Fruit fly (Drosophila melanogaster) whole organism, pupa: ENCODE measurements around the gene CG4009.

ENCODE experiments used
- CG10348 ChIP-seq: fragments of 200-800 bp; sonication (Bioruptor generic); IDR thresholded peaks from 2 replicates; pipeline ENCODE4 v1.3.6; 2022; ENCODE audit warnings: missing biosample characterization, missing genetic modification characterization
- CG12605 ChIP-seq: fragments of 200-800 bp; sonication (Bioruptor generic); IDR thresholded peaks from 2 replicates; pipeline ENCODE4 v1.3.6; 2022; ENCODE audit warnings: missing biosample characterization, missing genetic modification characterization
- CG13204 ChIP-seq: fragments of 200-800 bp; sonication (Bioruptor generic); optimal IDR thresholded peaks from 2 replicates; lab custom pipeline; 2018; ENCODE audit warnings: missing biosample characterization, mild to moderate bottlenecking, missing genetic modification characterization, moderate library complexity
- CG14655 ChIP-seq: fragments of 200-800 bp; sonication (Bioruptor generic); optimal IDR thresholded peaks from 3 replicates; lab custom pipeline; 2017; ENCODE audit warnings: mild to moderate bottlenecking, missing biosample characterization, missing genetic modification reagents, missing genetic modification characterization
- CG15710 ChIP-seq: fragments of 200-800 bp; sonication (Bioruptor generic); optimal IDR thresholded peaks from 2 replicates; lab custom pipeline; 2018; ENCODE audit warnings: missing biosample characterization, mild to moderate bottlenecking, missing genetic modification characterization, moderate library complexity
- CG17806 ChIP-seq: fragments of 200-800 bp; sonication (Bioruptor generic); optimal IDR thresholded peaks from 2 replicates; lab custom pipeline; 2018; ENCODE audit warnings: missing biosample characterization, mild to moderate bottlenecking, missing genetic modification characterization, moderate library complexity
- CG32121 ChIP-seq: fragments of 200-800 bp; sonication (Bioruptor generic); IDR thresholded peaks from 2 replicates; pipeline ENCODE4 v1.3.6; 2022; ENCODE audit warnings: missing biosample characterization, missing genetic modification characterization
- CG34367 ChIP-seq: fragments of 200-800 bp; sonication (Bioruptor generic); optimal IDR thresholded peaks from 2 replicates; lab custom pipeline; 2018; ENCODE audit warnings: missing biosample characterization, mild to moderate bottlenecking, missing genetic modification characterization
- CG4496 ChIP-seq: fragments of 200-800 bp; sonication (Bioruptor generic); IDR thresholded peaks from 3 replicates; pipeline ENCODE4 v1.3.6; 2022; ENCODE audit warnings: missing biosample characterization, missing genetic modification characterization
- CG8159 ChIP-seq: fragments of 200-800 bp; sonication (Bioruptor generic); optimal IDR thresholded peaks from 3 replicates; lab custom pipeline; 2018; ENCODE audit warnings: missing biosample characterization, mild to moderate bottlenecking, missing genetic modification characterization, moderate library complexity
- CG8301 ChIP-seq: fragments of 200-800 bp; sonication (Bioruptor generic); optimal IDR thresholded peaks from 2 replicates; lab custom pipeline; 2018; ENCODE audit warnings: missing biosample characterization, mild to moderate bottlenecking, missing genetic modification characterization
- CG9948 ChIP-seq: fragments of 200-800 bp; sonication (Bioruptor generic); optimal IDR thresholded peaks from 2 replicates; lab custom pipeline; 2018; ENCODE audit warnings: missing biosample characterization, mild to moderate bottlenecking, missing genetic modification characterization, moderate library complexity
- D1 ChIP-seq: fragments of 200-800 bp; sonication (Bioruptor generic); optimal IDR thresholded peaks from 2 replicates; lab custom pipeline; 2018; ENCODE audit warnings: missing biosample characterization, mild to moderate bottlenecking, missing genetic modification characterization, moderate library complexity
- EcR ChIP-seq: fragments of 200-800 bp; sonication (Bioruptor generic); optimal IDR thresholded peaks from 3 replicates; lab custom pipeline; 2019; ENCODE audit warnings: missing biosample characterization, missing genetic modification characterization, mild to moderate bottlenecking, moderate library complexity, missing genetic modification reagents
- Ets98B ChIP-seq: fragments of 200-800 bp; sonication (Bioruptor generic); IDR thresholded peaks from 2 replicates; pipeline ENCODE4 v1.3.6; 2022; ENCODE audit warnings: missing biosample characterization, missing genetic modification characterization
- Pif1A ChIP-seq: fragments of 200-800 bp; sonication (Bioruptor generic); optimal IDR thresholded peaks from 3 replicates; lab custom pipeline; 2016; ENCODE audit warnings: missing biosample characterization, missing genetic modification characterization
- Pif1B ChIP-seq: fragments of 200-800 bp; sonication (Bioruptor generic); optimal IDR thresholded peaks from 3 replicates; lab custom pipeline; 2016; ENCODE audit warnings: missing biosample characterization, missing genetic modification characterization
- Snoo ChIP-seq: fragments of 200-800 bp; sonication (Bioruptor generic); optimal IDR thresholded peaks from 3 replicates; lab custom pipeline; 2017; ENCODE audit warnings: missing biosample characterization, mild to moderate bottlenecking, missing genetic modification characterization, inconsistent platforms
- fd96Ca ChIP-seq: fragments of 200-800 bp; sonication (Bioruptor generic); IDR thresholded peaks from 3 replicates; pipeline ENCODE4 v1.3.6; 2022; ENCODE audit warnings: missing biosample characterization, missing genetic modification characterization
- gl ChIP-seq: fragments of 200-800 bp; sonication (Bioruptor generic); optimal IDR thresholded peaks from 2 replicates; lab custom pipeline; 2018; ENCODE audit warnings: missing biosample characterization, mild to moderate bottlenecking, missing genetic modification characterization
- rn ChIP-seq: fragments of 200-800 bp; sonication (Bioruptor generic); IDR thresholded peaks from 2 replicates; pipeline ENCODE4 v1.3.6; 2022; ENCODE audit warnings: missing biosample characterization, missing genetic modification characterization

Gene CG4009

DNA sequence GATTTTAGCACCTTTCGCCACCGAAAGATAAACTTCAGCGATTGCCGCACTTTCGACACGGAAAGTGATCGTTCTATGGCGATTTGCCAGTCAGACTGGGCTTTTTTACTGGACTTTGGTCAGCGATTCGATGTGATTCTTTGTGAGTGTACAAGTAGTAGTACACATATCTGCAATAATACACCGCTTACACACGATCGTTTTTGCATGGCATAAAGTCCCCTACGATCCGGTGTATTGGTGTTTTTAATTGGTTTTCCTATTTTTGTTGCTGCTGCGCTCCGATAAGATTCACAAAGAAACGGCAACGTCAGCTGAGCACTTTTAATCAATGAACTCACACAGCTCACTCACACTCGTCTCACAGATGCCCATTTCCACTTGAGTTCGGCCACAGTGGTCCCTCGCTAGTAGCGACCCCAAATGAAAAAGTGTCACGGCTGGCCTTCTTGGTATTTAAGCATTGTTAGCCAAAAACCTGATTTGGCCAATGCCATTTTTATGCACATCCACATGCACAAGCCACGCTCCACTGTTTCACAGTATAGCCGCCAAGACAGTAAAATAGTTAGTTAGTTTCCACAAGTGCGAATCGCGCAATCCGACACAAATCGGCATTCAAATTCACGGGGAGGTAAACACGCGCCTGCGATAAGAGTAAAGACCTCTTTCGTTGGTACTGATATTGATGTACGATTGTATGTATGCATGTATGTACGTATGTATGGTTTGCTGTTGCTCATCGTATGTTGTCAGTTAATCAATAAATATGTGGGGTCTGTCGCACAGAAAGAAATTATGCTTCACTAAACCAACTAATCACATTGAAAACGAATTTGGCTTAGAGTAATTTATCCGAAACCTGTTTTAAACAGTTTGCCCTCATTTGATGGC, 49.4 kb downstream of the CG4009 start:
- TF ChIP-seq CG34367 (peak; percentile 77), rn (GFP tag; lab: Robert Waterston, UW) (peak; percentile 89), gl (tag; lab: Kevin White, UChicago) (peak; percentile 36), CG9948 (tag; lab: Kevin White, UChicago) (peak; percentile 82), EcR (GFP tag; lab: Kevin White, UChicago) (peak; percentile 81), Pif1B (GFP tag; lab: Kevin White, UChicago) (peak; percentile 88), CG4496 (GFP tag; lab: Robert Waterston, UW) (peak; percentile 98), CG17806 (tag; lab: Kevin White, UChicago) (peak; percentile 79), CG8301 (tag; lab: Kevin White, UChicago) (peak; percentile 84), CG12605 (GFP tag; lab: Robert Waterston, UW) (peak; percentile 93), CG14655 (peak; percentile 87), Snoo (tag; lab: Kevin White, UChicago) (peak; percentile 90), CG15710 (peak; percentile 89), CG8159 (tag; lab: Kevin White, UChicago) (peak; percentile 82), CG13204 (GFP tag; lab: Kevin White, UChicago) (peak; percentile 58), CG10348 (GFP tag; lab: Robert Waterston, UW) (peak; percentile 97), D1 (no peak), CG32121 (GFP tag; lab: Robert Waterston, UW) (peak; percentile 96), fd96Ca (GFP tag; lab: Robert Waterston, UW) (peak; percentile 98), Pif1A (peak; percentile 90), Ets98B (GFP tag; lab: Robert Waterston, UW) (peak; percentile 98)

DNA sequence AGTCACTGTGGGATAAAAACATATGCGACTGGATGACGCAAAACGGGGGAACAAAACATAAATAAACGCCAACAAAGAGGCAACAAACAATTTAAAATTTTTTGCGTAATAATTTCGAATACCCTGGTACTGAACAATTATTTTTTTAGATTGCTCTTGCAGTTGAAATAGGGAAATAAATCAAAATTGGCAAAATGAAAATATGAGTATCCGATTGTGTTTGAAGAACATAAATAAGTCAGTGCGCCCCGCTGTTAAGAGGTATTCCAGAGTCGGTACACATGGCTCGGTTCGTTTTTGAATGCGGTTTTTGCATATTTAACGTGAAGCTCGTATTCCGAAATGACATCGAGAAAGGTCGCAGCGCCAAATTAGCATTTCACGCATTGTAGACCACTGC, 50.3 kb downstream of the CG4009 start:
- TF ChIP-seq Snoo (tag; lab: Kevin White, UChicago): no peak
- TF ChIP-seq CG9948 (tag; lab: Kevin White, UChicago): no peak
- no peak for TF ChIP-seq CG32121 (GFP tag; lab: Robert Waterston, UW)
- TF ChIP-seq CG17806 (tag; lab: Kevin White, UChicago): no peak
- TF ChIP-seq CG4496 (GFP tag; lab: Robert Waterston, UW): no peak
- TF ChIP-seq Pif1B (GFP tag; lab: Kevin White, UChicago): no peak
- TF ChIP-seq CG10348 (GFP tag; lab: Robert Waterston, UW): no peak
- no peak for TF ChIP-seq CG8301 (tag; lab: Kevin White, UChicago)
- no peak for TF ChIP-seq Ets98B (GFP tag; lab: Robert Waterston, UW)
- TF ChIP-seq CG13204 (GFP tag; lab: Kevin White, UChicago): no peak
- TF ChIP-seq rn (GFP tag; lab: Robert Waterston, UW): no peak
- no peak for TF ChIP-seq D1
- TF ChIP-seq fd96Ca (GFP tag; lab: Robert Waterston, UW): no peak
- no peak for TF ChIP-seq CG34367
- TF ChIP-seq Pif1A: no peak

DNA sequence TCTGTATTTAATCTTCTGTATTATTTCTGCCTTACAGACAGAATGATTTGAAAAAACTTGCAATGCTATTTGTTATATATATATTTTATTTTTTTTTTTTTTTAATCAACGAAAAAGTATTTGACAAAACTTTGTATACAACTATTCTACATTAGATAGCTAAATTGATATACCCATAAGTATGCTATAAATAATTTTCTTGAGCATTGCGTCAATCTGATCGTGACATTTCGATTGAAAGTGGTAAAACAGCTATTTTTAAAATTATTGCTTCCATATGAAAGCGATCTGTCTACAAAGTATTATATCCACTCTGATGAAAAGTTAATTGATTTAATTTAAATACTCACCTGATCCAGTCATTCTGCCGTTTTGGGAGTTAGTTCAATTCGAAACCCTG, 51.6 kb downstream of the CG4009 start:
- TF ChIP-seq Snoo (tag; lab: Kevin White, UChicago) (no peak), CG9948 (tag; lab: Kevin White, UChicago) (no peak), CG34367 (no peak), EcR (GFP tag; lab: Kevin White, UChicago) (no peak), CG15710 (no peak), D1 (no peak), CG4496 (GFP tag; lab: Robert Waterston, UW) (no peak), CG14655 (no peak), CG32121 (GFP tag; lab: Robert Waterston, UW) (no peak), Pif1B (GFP tag; lab: Kevin White, UChicago) (no peak), CG8301 (tag; lab: Kevin White, UChicago) (no peak), CG10348 (GFP tag; lab: Robert Waterston, UW) (no peak), CG17806 (tag; lab: Kevin White, UChicago) (no peak), CG12605 (GFP tag; lab: Robert Waterston, UW) (no peak)
- TF ChIP-seq, all 21 proteins: peak for 0
